Worm (Caenorhabditis elegans): ENCODE measurements around the gene pan-1.

DNA sequence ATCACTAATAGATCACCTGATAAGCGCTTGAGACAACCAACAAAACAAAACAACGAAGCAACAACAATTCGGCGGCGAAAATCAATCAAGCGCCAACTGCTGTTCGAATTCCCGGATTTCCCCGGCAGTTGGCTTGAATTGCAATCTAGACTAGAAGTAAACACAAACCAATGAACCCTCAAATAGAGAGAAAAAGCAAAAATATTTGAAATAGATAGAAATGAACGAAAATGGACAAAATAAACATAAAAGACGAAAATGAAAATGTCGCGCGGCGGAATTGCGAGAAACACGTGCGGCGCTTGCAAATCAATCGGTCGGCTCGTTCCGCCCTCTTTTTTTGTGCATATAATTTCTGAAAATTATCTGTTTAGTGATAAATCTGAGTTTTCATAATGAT lies 5.9 kb downstream of the pan-1 start, which contains the start of gene idhg-1:
- TF ChIP-seq blmp-1 (tag; optimal IDR thresholded peaks at IDR 0.05) (peak; percentile 92), snpc-4 (tag; optimal IDR thresholded peaks at IDR 0.05) (no peak), unc-62 (GFP tag; optimal IDR thresholded peaks at IDR 0.05) (peak; percentile 64), mep-1 (tag; optimal IDR thresholded peaks at IDR 0.05) (peak; percentile 93), ztf-11 (tag; optimal IDR thresholded peaks at IDR 0.05) (peak; percentile 97), unc-120 (tag; optimal IDR thresholded peaks at IDR 0.05; ENCODE audit: poor library complexity, severe bottlenecking) (peak; percentile 98)
